Fruit fly (Drosophila melanogaster) whole organism, wandering third instar larva: ENCODE results near the gene CG33293.

Source experiments
- Dfd ChIP-seq: fragments of >200 bp; optimal IDR thresholded peaks from 2 replicates; lab custom pipeline; 2017; ENCODE audit warnings: missing biosample characterization, missing genetic modification characterization
- HLH106 ChIP-seq: fragments of 200-800 bp; optimal IDR thresholded peaks from 3 replicates; lab custom pipeline; 2019; ENCODE audit warnings: missing biosample characterization, mild to moderate bottlenecking, missing genetic modification characterization, moderate library complexity
- Jra ChIP-seq: sonication (Bioruptor generic); optimal IDR thresholded peaks from 2 replicates; lab custom pipeline; 2016; ENCODE audit warnings: missing biosample characterization, missing genetic modification characterization
- OdsH ChIP-seq: fragments of 200-800 bp; sonication (Bioruptor generic); optimal IDR thresholded peaks from 2 replicates; lab custom pipeline; 2016; ENCODE audit warnings: missing biosample characterization, mild to moderate bottlenecking, missing genetic modification characterization
- Rel ChIP-seq, 2 experiments: fragments of 200-800 bp; sonication (Bioruptor generic) in 1 of 2; optimal IDR thresholded peaks; 2 replicates in 1 of 2; 3 replicates in 1 of 2; lab custom pipeline; 2016 to 2019; ENCODE audit warnings: mild to moderate bottlenecking in 2 of 2, missing biosample characterization in 2 of 2, missing genetic modification characterization in 2 of 2, moderate library complexity in 1 of 2
- Vsx2 ChIP-seq: fragments of 200-300, 225-300 bp; sonication (Bioruptor generic); optimal IDR thresholded peaks from 2 replicates; lab custom pipeline; 2018; ENCODE audit warnings: missing biosample characterization, missing genetic modification characterization; ENCODE audit not compliant: partially characterized antibody
- foxo ChIP-seq, 2 experiments: fragments of 200-800 bp; sonication (Bioruptor generic); optimal IDR thresholded peaks; 2 replicates in 1 of 2; 3 replicates in 1 of 2; lab custom pipeline; 2016 to 2017; ENCODE audit warnings: missing biosample characterization in 2 of 2, missing genetic modification characterization in 2 of 2
- h ChIP-seq: fragments of 200-800 bp; sonication (Bioruptor generic); optimal IDR thresholded peaks from 3 replicates; lab custom pipeline; 2016; ENCODE audit warnings: missing biosample characterization, mild to moderate bottlenecking, missing genetic modification characterization
- jim ChIP-seq: fragments of 175-275, 200-325 bp; sonication (Bioruptor generic); optimal IDR thresholded peaks from 2 replicates; lab custom pipeline; 2016; ENCODE audit warnings: missing biosample characterization, mild to moderate bottlenecking, missing genetic modification characterization
- lola ChIP-seq: fragments of >200 bp; optimal IDR thresholded peaks from 2 replicates; lab custom pipeline; 2017; ENCODE audit warnings: missing biosample characterization, missing genetic modification characterization
- psq ChIP-seq: fragments of 200-800 bp; sonication (Bioruptor generic); optimal IDR thresholded peaks from 3 replicates; lab custom pipeline; 2017; ENCODE audit warnings: missing biosample characterization, mild to moderate bottlenecking, missing genetic modification characterization, moderate library complexity
- rgr ChIP-seq: fragments of 200-800 bp; sonication (Bioruptor generic); optimal IDR thresholded peaks from 3 replicates; lab custom pipeline; 2016; ENCODE audit warnings: missing biosample characterization, mild to moderate bottlenecking, missing genetic modification characterization

dm6 chr3R:5226025-5226424 lies 14.5 kb downstream of the CG33293 start, which contains the start of gene Vps37B:
- TF ChIP-seq jim (GFP tag; lab: Kevin White, UChicago): no peak
- no peak for TF ChIP-seq Vsx2 (GFP tag; lab: Kevin White, UChicago)
- no peak for TF ChIP-seq rgr (GFP tag; lab: Kevin White, UChicago)
- TF ChIP-seq lola: no peak
- TF ChIP-seq OdsH: no peak
- TF ChIP-seq Rel (GFP tag; optimal IDR thresholded peaks at IDR 0.05; lab: Kevin White, UChicago): no peak
- no peak for TF ChIP-seq Rel (tag; optimal IDR thresholded peaks at IDR 0.05; lab: Kevin White, UChicago)
- no peak for TF ChIP-seq psq (GFP tag; lab: Kevin White, UChicago)
- TF ChIP-seq Dfd (GFP tag; lab: Kevin White, UChicago): no peak
- no peak for TF ChIP-seq foxo (GFP tag; optimal IDR thresholded peaks at IDR 0.05; lab: Kevin White, UChicago)
- TF ChIP-seq h (GFP tag; lab: Kevin White, UChicago): no peak
- no peak for TF ChIP-seq Jra (GFP tag; lab: Kevin White, UChicago)
- TF ChIP-seq HLH106 (tag; lab: Kevin White, UChicago): no peak
